Fruit fly (Drosophila melanogaster): Measurements from ENCODE around the gene PK2-R1.

DNA sequence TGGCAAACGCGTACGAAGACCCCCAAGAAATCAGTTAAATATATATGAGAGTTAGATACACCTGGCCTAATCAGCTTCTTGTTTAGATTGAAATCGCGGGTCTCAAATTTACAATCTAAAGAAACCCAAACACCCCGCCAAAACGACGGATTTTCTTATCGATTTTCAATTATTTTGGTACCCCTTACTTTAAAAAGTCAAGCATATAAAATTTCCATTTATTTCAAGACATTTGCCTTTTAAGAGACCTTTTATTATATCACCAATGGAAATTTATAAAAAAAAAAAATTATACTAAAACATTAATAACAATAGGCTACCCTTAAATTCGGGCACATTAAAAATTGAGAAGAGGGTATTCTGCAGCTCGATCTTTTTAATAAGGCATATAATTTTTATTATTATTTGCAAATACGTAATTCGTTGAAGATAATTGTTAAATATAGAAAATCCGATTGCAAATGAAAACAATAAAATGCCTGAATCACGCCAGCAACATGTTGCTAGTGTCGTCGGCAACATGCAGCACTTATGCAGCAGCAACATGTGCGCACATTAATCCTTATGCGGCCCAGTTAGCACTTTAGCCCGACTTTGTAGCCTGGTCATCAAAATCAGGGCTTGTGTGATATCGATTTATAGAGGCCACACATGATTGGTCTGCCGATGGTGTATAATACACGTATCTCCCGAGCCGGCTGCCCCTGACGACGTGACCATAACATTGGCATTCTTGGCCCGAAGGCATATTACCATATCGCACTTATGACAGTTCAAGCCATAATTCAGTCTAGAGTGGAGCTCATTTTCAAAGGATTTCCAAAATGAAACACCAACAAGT, 33.9 kb downstream of the PK2-R1 start, which contains the start of the genes Lip3 and CG34309:
- TF ChIP-seq lab (GFP tag; optimal IDR thresholded peaks at IDR 0.05) (no peak), CG3847 (GFP tag; IDR thresholded peaks at IDR 0.05) (no peak), al (GFP tag; IDR thresholded peaks at IDR 0.05) (no peak), CG8290 (GFP tag; optimal IDR thresholded peaks at IDR 0.05) (no peak), CG8290 (tag; optimal IDR thresholded peaks at IDR 0.05) (no peak), mam (GFP tag; optimal IDR thresholded peaks at IDR 0.05) (no peak), CG13775 (GFP tag; optimal IDR thresholded peaks at IDR 0.05) (no peak), pfk (GFP tag; optimal IDR thresholded peaks at IDR 0.05) (no peak), grn (GFP tag; optimal IDR thresholded peaks at IDR 0.05) (peak; percentile 50), Elba2 (GFP tag; optimal IDR thresholded peaks at IDR 0.05) (no peak)

Measured in whole organism, embryonic.